Fruit fly (Drosophila melanogaster) whole organism, embryonic: Measurements from ENCODE around the gene CG13385.
A peak's percentile ranks its signal among the peaks of the same experiment; 100 is the strongest.

Source experiments
- Antp ChIP-seq: fragments of 200-800 bp; sonication (Bioruptor generic); optimal IDR thresholded peaks from 3 replicates; lab custom pipeline; 2016; ENCODE audit warnings: missing biosample characterization, missing genetic modification characterization
- B-H1 ChIP-seq: fragments of 200-800 bp; sonication (Bioruptor generic); IDR thresholded peaks from 3 replicates; pipeline ENCODE4 v1.3.6; 2022; ENCODE audit warnings: missing biosample characterization, missing genetic modification characterization
- B-H2 ChIP-seq: fragments of 200-800 bp; sonication (Bioruptor generic); optimal IDR thresholded peaks from 2 replicates; lab custom pipeline; 2018; ENCODE audit warnings: missing biosample characterization, mild to moderate bottlenecking, missing genetic modification characterization
- CG1024 ChIP-seq: fragments of 200-800 bp; sonication (Bioruptor generic); IDR thresholded peaks from 2 replicates; pipeline ENCODE4 v1.3.6; 2022; ENCODE audit warnings: missing biosample characterization, missing genetic modification characterization
- CG11696 ChIP-seq: fragments of 200-800 bp; sonication (Bioruptor generic); IDR thresholded peaks from 2 replicates; pipeline ENCODE4 v1.3.6; 2022; ENCODE audit warnings: missing biosample characterization, missing genetic modification characterization
- CG13775 ChIP-seq: fragments of 200-800 bp; sonication (Bioruptor generic); optimal IDR thresholded peaks from 3 replicates; lab custom pipeline; 2017; ENCODE audit warnings: missing biosample characterization, mild to moderate bottlenecking, missing genetic modification characterization
- CG13894 ChIP-seq: fragments of 200-800 bp; sonication (Bioruptor generic); optimal IDR thresholded peaks from 3 replicates; lab custom pipeline; 2018; ENCODE audit warnings: missing biosample characterization, mild to moderate bottlenecking, missing genetic modification characterization, moderate library complexity
- CG14014 ChIP-seq: fragments of 200-800 bp; sonication (Bioruptor generic); IDR thresholded peaks from 2 replicates; pipeline ENCODE4 v1.3.6; 2022; ENCODE audit warnings: missing biosample characterization, missing genetic modification characterization
- CG1603 ChIP-seq: fragments of 200-800 bp; sonication (Bioruptor generic); optimal IDR thresholded peaks from 2 replicates; lab custom pipeline; 2019; ENCODE audit warnings: missing biosample characterization, mild to moderate bottlenecking, missing genetic modification characterization, moderate library complexity
- CG17186 ChIP-seq: fragments of 200-800 bp; sonication (Bioruptor generic); optimal IDR thresholded peaks from 3 replicates; lab custom pipeline; 2017; ENCODE audit warnings: missing biosample characterization, missing genetic modification reagents, missing genetic modification characterization
- CG17912 ChIP-seq: fragments of 200-800 bp; sonication (Bioruptor generic); optimal IDR thresholded peaks from 2 replicates; lab custom pipeline; 2018; ENCODE audit warnings: missing biosample characterization, mild to moderate bottlenecking, missing genetic modification characterization
- CG30020 ChIP-seq: fragments of 200-800 bp; optimal IDR thresholded peaks from 2 replicates; lab custom pipeline; 2019; ENCODE audit warnings: missing biosample characterization, mild to moderate bottlenecking, missing genetic modification characterization, moderate library complexity
- CG7556 ChIP-seq: fragments of 200-800 bp; sonication (Bioruptor generic); optimal IDR thresholded peaks from 2 replicates; lab custom pipeline; 2017; ENCODE audit warnings: missing biosample characterization, mild to moderate bottlenecking, missing genetic modification characterization
- D19A ChIP-seq: fragments of 200-800 bp; optimal IDR thresholded peaks from 3 replicates; lab custom pipeline; 2019; ENCODE audit warnings: missing biosample characterization, mild to moderate bottlenecking, missing genetic modification characterization, moderate library complexity
- Dek ChIP-seq: fragments of 200-800 bp; sonication (Bioruptor generic); optimal IDR thresholded peaks from 3 replicates; lab custom pipeline; 2019; ENCODE audit warnings: missing biosample characterization, mild to moderate bottlenecking, missing genetic modification characterization, moderate library complexity
- Dref ChIP-seq: fragments of 200-800 bp; sonication (Bioruptor generic); IDR thresholded peaks from 2 replicates; pipeline ENCODE4 v1.3.6; 2022; ENCODE audit warnings: missing biosample characterization, missing genetic modification characterization
- H15 ChIP-seq: fragments of 200-800 bp; sonication (Bioruptor generic); IDR thresholded peaks from 3 replicates; pipeline ENCODE4 v1.3.6; 2022; ENCODE audit warnings: missing biosample characterization, missing genetic modification characterization
- HHEX ChIP-seq: fragments of 200-800 bp; sonication (Bioruptor generic); optimal IDR thresholded peaks from 3 replicates; lab custom pipeline; 2017; ENCODE audit warnings: missing biosample characterization, mild to moderate bottlenecking, missing genetic modification characterization, missing genetic modification reagents
- Hmr ChIP-seq: fragments of 200-800 bp; sonication (Bioruptor generic); optimal IDR thresholded peaks from 3 replicates; lab custom pipeline; 2017; ENCODE audit warnings: mild to moderate bottlenecking, missing biosample characterization, missing genetic modification reagents, missing genetic modification characterization
- Hmx ChIP-seq: fragments of 200-800 bp; sonication (Bioruptor generic); optimal IDR thresholded peaks from 2 replicates; lab custom pipeline; 2016; ENCODE audit warnings: missing biosample characterization, missing genetic modification characterization
- Myb ChIP-seq: fragments of 200-800 bp; sonication (Bioruptor generic); optimal IDR thresholded peaks from 2 replicates; lab custom pipeline; 2016; ENCODE audit warnings: missing biosample characterization, missing genetic modification characterization
- NC2β ChIP-seq: fragments of 200-800 bp; sonication (Bioruptor generic); optimal IDR thresholded peaks from 2 replicates; lab custom pipeline; 2016; ENCODE audit warnings: missing biosample characterization, missing genetic modification characterization
- Side ChIP-seq: fragments of 200-800 bp; sonication (Bioruptor generic); optimal IDR thresholded peaks from 2 replicates; lab custom pipeline; 2016; ENCODE audit warnings: missing biosample characterization, missing genetic modification characterization
- Usf ChIP-seq: fragments of 200-800 bp; sonication (Bioruptor generic); optimal IDR thresholded peaks from 2 replicates; lab custom pipeline; 2017; ENCODE audit warnings: missing genotype, missing biosample characterization, missing genetic modification characterization
- Xbp1 ChIP-seq: fragments of 200-800 bp; sonication (Bioruptor generic); optimal IDR thresholded peaks from 3 replicates; lab custom pipeline; 2016; ENCODE audit warnings: missing biosample characterization, mild to moderate bottlenecking, missing genetic modification characterization
- bab2 ChIP-seq: fragments of 200-800 bp; sonication (Bioruptor generic); optimal IDR thresholded peaks from 2 replicates; lab custom pipeline; 2016; ENCODE audit warnings: missing biosample characterization, missing genetic modification characterization
- bcd ChIP-seq: fragments of 200-800 bp; sonication (Bioruptor generic); optimal IDR thresholded peaks from 2 replicates; lab custom pipeline; 2017; ENCODE audit warnings: missing biosample characterization, mild to moderate bottlenecking, missing genetic modification characterization
- cas ChIP-seq: fragments of 200-800 bp; sonication (Bioruptor generic); IDR thresholded peaks from 2 replicates; pipeline ENCODE4 v1.3.6; 2022; ENCODE audit warnings: missing biosample characterization, missing genetic modification characterization
- cg ChIP-seq: fragments of 200-800 bp; sonication (Bioruptor generic); optimal IDR thresholded peaks from 3 replicates; lab custom pipeline; 2019; ENCODE audit warnings: missing biosample characterization, mild to moderate bottlenecking, missing genetic modification characterization, moderate library complexity
- da ChIP-seq: fragments of 200-800 bp; sonication (Bioruptor generic); optimal IDR thresholded peaks from 2 replicates; lab custom pipeline; 2016; ENCODE audit warnings: missing biosample characterization, missing genetic modification characterization
- gcm ChIP-seq: fragments of 200-800 bp; sonication (Bioruptor generic); optimal IDR thresholded peaks from 2 replicates; lab custom pipeline; 2019; ENCODE audit warnings: missing biosample characterization, mild to moderate bottlenecking, missing genetic modification characterization, moderate library complexity
- hb ChIP-seq: fragments of 200-800 bp; sonication (Bioruptor generic); IDR thresholded peaks from 3 replicates; pipeline ENCODE4 v1.3.6; 2022; ENCODE audit warnings: missing biosample characterization, missing genetic modification characterization; ENCODE audit not compliant: partially characterized antibody
- jumu ChIP-seq: fragments of 200-800 bp; sonication (Bioruptor generic); optimal IDR thresholded peaks from 3 replicates; lab custom pipeline; 2016; ENCODE audit warnings: missing biosample characterization, missing genetic modification characterization
- kay ChIP-seq: fragments of 200-800 bp; sonication (Bioruptor generic); optimal IDR thresholded peaks from 2 replicates; lab custom pipeline; 2016; ENCODE audit warnings: missing biosample characterization, missing genetic modification characterization
- ken ChIP-seq: fragments of 200-800 bp; sonication (Bioruptor generic); IDR thresholded peaks from 3 replicates; pipeline ENCODE4 v1.3.6; 2022; ENCODE audit warnings: missing biosample characterization, missing genetic modification characterization
- lola ChIP-seq, 3 experiments: fragments of >200 bp in 2 of 3; fragments of 200-800 bp in 1 of 3; sonication (Bioruptor generic) in 1 of 3; optimal IDR thresholded peaks; 2 replicates each; lab custom pipeline; 2017 to 2019; ENCODE audit warnings: missing biosample characterization in 3 of 3, missing genetic modification characterization in 3 of 3, mild to moderate bottlenecking in 1 of 3, moderate library complexity in 1 of 3
- lov ChIP-seq, 2 experiments: fragments of 200-800 bp in 1 of 2; fragments of >200 bp in 1 of 2; sonication (Bioruptor generic) in 1 of 2; IDR thresholded peaks in 1 of 2; optimal IDR thresholded peaks in 1 of 2; 2 replicates in 1 of 2; 3 replicates in 1 of 2; pipeline versions ENCODE4 v1.3.6 to Lab custom; 2017 to 2022; ENCODE audit warnings: missing biosample characterization in 1 of 2, missing genetic modification characterization in 1 of 2
- mam ChIP-seq: fragments of 200-800 bp; sonication (Bioruptor generic); optimal IDR thresholded peaks from 3 replicates; lab custom pipeline; 2016; ENCODE audit warnings: missing biosample characterization, missing genetic modification characterization
- otp ChIP-seq: fragments of 200-800 bp; sonication (Bioruptor generic); IDR thresholded peaks from 3 replicates; pipeline ENCODE4, ENCODE4 v1.3.6; 2022; ENCODE audit warnings: missing biosample characterization, missing genetic modification characterization
- pnt ChIP-seq: fragments of 200-800 bp; sonication (Bioruptor generic); optimal IDR thresholded peaks from 3 replicates; lab custom pipeline; 2016; ENCODE audit warnings: missing biosample characterization, missing genetic modification characterization
- psq ChIP-seq: fragments of 200-800 bp; sonication (Bioruptor generic); optimal IDR thresholded peaks from 2 replicates; lab custom pipeline; 2017; ENCODE audit warnings: missing biosample characterization, missing genetic modification characterization
- rib ChIP-seq: fragments of 200-800 bp; sonication (Bioruptor generic); IDR thresholded peaks from 2 replicates; pipeline ENCODE4 v1.3.6; 2022; ENCODE audit warnings: missing biosample characterization, missing genetic modification characterization
- scrt ChIP-seq: fragments of 200-800 bp; sonication (Bioruptor generic); optimal IDR thresholded peaks from 2 replicates; lab custom pipeline; 2018; ENCODE audit warnings: missing biosample characterization, mild to moderate bottlenecking, missing genetic modification characterization, moderate library complexity
- shn ChIP-seq: fragments of 200-800 bp; sonication (Bioruptor generic); optimal IDR thresholded peaks from 3 replicates; lab custom pipeline; 2016; ENCODE audit warnings: missing biosample characterization, missing genetic modification characterization
- slbo ChIP-seq: fragments of 200-800 bp; sonication (Bioruptor generic); IDR thresholded peaks from 2 replicates; pipeline ENCODE4 v1.3.6; 2022; ENCODE audit warnings: missing biosample characterization, missing genetic modification characterization
- slp2 ChIP-seq: fragments of 200-800 bp; sonication (Bioruptor generic); optimal IDR thresholded peaks from 2 replicates; lab custom pipeline; 2016; ENCODE audit warnings: missing biosample characterization, missing genetic modification characterization
- tin ChIP-seq: fragments of 200-800 bp; sonication (Bioruptor generic); optimal IDR thresholded peaks from 3 replicates; lab custom pipeline; 2016; ENCODE audit warnings: missing biosample characterization, missing genetic modification characterization
- tio ChIP-seq: fragments of 200-800 bp; sonication (Bioruptor generic); optimal IDR thresholded peaks from 2 replicates; lab custom pipeline; 2017; ENCODE audit warnings: missing biosample characterization, missing genetic modification characterization, inconsistent platforms
- ttk ChIP-seq: fragments of 200-800 bp; sonication (Bioruptor generic); IDR thresholded peaks from 2 replicates; pipeline ENCODE4 v2.1.2; 2022; ENCODE audit warnings: missing biosample characterization, missing genetic modification characterization
- wdn ChIP-seq: fragments of 200-800 bp; sonication (Bioruptor generic); IDR thresholded peaks from 2 replicates; pipeline ENCODE4 v1.3.6; 2022; ENCODE audit warnings: missing biosample characterization, missing genetic modification characterization

Gene CG13385

DNA sequence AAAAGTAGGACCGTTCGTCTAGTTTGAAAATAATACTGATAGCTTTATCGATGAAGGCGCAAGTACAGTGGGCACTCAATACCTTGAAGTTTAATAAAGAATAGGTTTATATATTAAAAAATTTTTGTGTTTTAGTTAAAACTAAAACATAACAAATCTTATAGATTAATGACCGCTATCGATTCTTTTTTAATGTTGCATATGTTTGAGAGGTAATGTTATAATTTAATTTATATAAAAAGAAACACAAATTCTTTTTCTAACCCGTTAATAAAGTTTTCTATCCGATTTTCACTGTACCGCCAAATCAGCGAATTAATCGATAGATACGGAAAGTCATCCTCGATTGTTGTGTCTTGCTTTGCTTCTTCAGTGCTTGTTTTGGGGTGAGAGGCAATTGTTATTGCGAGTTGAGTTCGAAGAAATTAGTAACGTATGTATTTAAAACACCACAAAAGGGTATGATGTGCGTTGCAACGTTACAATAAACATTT, 12.3 kb upstream of the CG13385 start, which contains the start of the genes Dad1 and CG13384 (continued):
- TF ChIP-seq otp (GFP tag; lab: Robert Waterston, UW) = 0 out of 3 replicates have a peak, but pooled peaks have one; percentile 55
- TF ChIP-seq cas (GFP tag; lab: Robert Waterston, UW) = peak; percentile 84
- peak; percentile 88 for TF ChIP-seq tio (GFP tag; lab: Kevin White, UChicago)
- TF ChIP-seq ttk (GFP tag; lab: Robert Waterston, UW) = peak; percentile 81
- TF ChIP-seq bcd (GFP tag; lab: Kevin White, UChicago) = peak; percentile 92
- TF ChIP-seq CG1024 = peak; percentile 60; the same call in 1 of the 2 replicates
- peak; percentile 79 for TF ChIP-seq HHEX (GFP tag; lab: Kevin White, UChicago)
- peak; percentile 85 for TF ChIP-seq B-H1 (GFP tag; lab: Robert Waterston, UW)
- peak; percentile 86 for TF ChIP-seq wdn (GFP tag; lab: Robert Waterston, UW)
- TF ChIP-seq CG1603 = peak; percentile 33
- TF ChIP-seq hb (GFP tag; lab: Robert Waterston, UW) = no peak
- TF ChIP-seq bab2 = peak; percentile 63
- peak; percentile 81 for TF ChIP-seq ken (GFP tag; lab: Robert Waterston, UW)
- TF ChIP-seq shn (GFP tag; lab: Kevin White, UChicago) = peak; percentile 35
- peak; percentile 91 for TF ChIP-seq tin (GFP tag; lab: Kevin White, UChicago)
- TF ChIP-seq Side (GFP tag; lab: Kevin White, UChicago) = no peak
- peak; percentile 69 for TF ChIP-seq mam (GFP tag; lab: Kevin White, UChicago)
- TF ChIP-seq CG17186 (GFP tag; lab: Kevin White, UChicago) = peak; percentile 59
- peak; percentile 94 for TF ChIP-seq Hmr (GFP tag; lab: Kevin White, UChicago)
- TF ChIP-seq cg = no peak
- peak; percentile 31 for TF ChIP-seq CG17912 (GFP tag; lab: Kevin White, UChicago)
- TF ChIP-seq slp2 (GFP tag; lab: Kevin White, UChicago) = no peak
- peak; percentile 88 for TF ChIP-seq CG30020 (tag; lab: Kevin White, UChicago)
- peak; percentile 64; the same call in 1 of the 3 replicates for TF ChIP-seq H15 (GFP tag; lab: Robert Waterston, UW)
- TF ChIP-seq B-H2 (GFP tag; lab: Kevin White, UChicago) = peak; percentile 96
- TF ChIP-seq lola (GFP tag; optimal IDR thresholded peaks at IDR 0.05; lab: Kevin White, UChicago) = peak in 1 of 3 experiments; percentile 93
- TF ChIP-seq CG13775 (GFP tag; lab: Kevin White, UChicago) = peak; percentile 93
- TF ChIP-seq kay (GFP tag; lab: Kevin White, UChicago) = peak; percentile 57
- peak; percentile 96 for TF ChIP-seq Dek (tag; lab: Kevin White, UChicago)
- TF ChIP-seq gcm (GFP tag; lab: Kevin White, UChicago) = peak; percentile 93
- no peak for TF ChIP-seq lov (optimal IDR thresholded peaks at IDR 0.05; lab: Kevin White, UChicago)
- no peak for TF ChIP-seq lov (GFP tag; IDR thresholded peaks at IDR 0.05; lab: Robert Waterston, UW)
- no peak for TF ChIP-seq da (GFP tag; lab: Kevin White, UChicago)
- peak; percentile 94 for TF ChIP-seq CG14014 (GFP tag; lab: Robert Waterston, UW)
- peak; percentile 61 for TF ChIP-seq Dref (GFP tag; lab: Robert Waterston, UW)
- TF ChIP-seq Xbp1 = peak; percentile 95
- TF ChIP-seq Hmx (GFP tag; lab: Kevin White, UChicago) = peak; percentile 63
- TF ChIP-seq NC2β (GFP tag; lab: Kevin White, UChicago) = peak; percentile 28
- TF ChIP-seq rib (GFP tag; lab: Robert Waterston, UW) = peak; percentile 88
- TF ChIP-seq jumu (GFP tag; lab: Kevin White, UChicago) = no peak
- peak; percentile 28 for TF ChIP-seq Myb (GFP tag; lab: Kevin White, UChicago)
- peak; percentile 65 for TF ChIP-seq CG11696 (GFP tag; lab: Robert Waterston, UW)
- peak; percentile 84 for TF ChIP-seq psq (GFP tag; lab: Kevin White, UChicago)
- TF ChIP-seq CG7556 (GFP tag; lab: Kevin White, UChicago) = peak; percentile 94
- TF ChIP-seq CG13894 (tag; lab: Kevin White, UChicago) = peak; percentile 96
- TF ChIP-seq D19A (tag; lab: Kevin White, UChicago) = peak; percentile 81
- no peak for TF ChIP-seq Antp (GFP tag; lab: Kevin White, UChicago)
- TF ChIP-seq Usf (GFP tag; lab: Kevin White, UChicago) = peak; percentile 86
- no peak for TF ChIP-seq pnt (GFP tag; lab: Kevin White, UChicago)
- TF ChIP-seq scrt (GFP tag; lab: Kevin White, UChicago) = peak; percentile 85
- TF ChIP-seq slbo = peak; percentile 96
